Fruit fly (Drosophila melanogaster): ENCODE measurements around the gene Rev1.

The Rev1 gene

DNA sequence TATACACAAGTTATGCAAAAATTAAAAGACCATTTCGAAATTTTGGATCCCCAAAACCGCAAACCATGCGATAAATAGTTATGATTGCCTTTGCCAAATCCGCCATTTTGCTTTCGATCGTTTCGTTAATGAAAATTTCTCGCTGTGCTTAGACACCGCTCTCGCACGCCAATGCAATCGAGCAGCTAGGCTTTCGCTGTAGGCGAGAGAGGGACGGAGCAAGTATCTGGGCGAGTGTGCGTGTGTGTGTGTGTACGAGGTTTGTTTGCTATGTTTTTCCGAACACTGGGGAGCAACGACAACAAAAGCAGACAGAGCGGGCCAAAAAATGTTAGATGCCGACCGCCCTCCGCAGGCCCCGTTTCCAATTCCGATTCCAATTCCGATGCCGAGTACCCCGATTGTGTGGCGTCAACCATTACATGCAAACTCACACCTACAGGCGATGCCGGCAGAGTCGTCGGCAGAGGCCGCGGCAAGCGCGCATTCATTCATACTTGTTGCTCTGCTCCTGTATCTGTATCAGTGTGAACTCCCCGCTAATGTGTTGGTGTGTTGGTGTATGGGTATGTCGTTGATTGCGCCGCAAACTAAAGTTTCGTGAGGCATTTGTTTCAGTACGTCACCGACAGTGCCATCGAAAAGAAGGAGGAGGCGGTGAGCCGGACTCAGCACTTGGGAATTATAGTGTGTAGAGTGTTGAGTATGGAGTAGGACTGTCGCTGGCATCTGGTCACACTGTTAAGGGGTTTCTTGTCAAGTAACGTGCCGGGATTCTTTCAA is 26.2 kb upstream of the Rev1 start (continued):
- TF ChIP-seq zf30C (GFP tag; optimal IDR thresholded peaks at IDR 0.05), result peak; percentile 83
- TF ChIP-seq ase (GFP tag; IDR thresholded peaks at IDR 0.05), result peak; percentile 52; the same call in 2 of the 3 replicates
- peak; percentile 37 for TF ChIP-seq CG7839 (tag; optimal IDR thresholded peaks at IDR 0.05)
- peak; percentile 77 for TF ChIP-seq Nf-YC (tag; optimal IDR thresholded peaks at IDR 0.05)
- peak; percentile 67 for TF ChIP-seq ab (GFP tag; optimal IDR thresholded peaks at IDR 0.05)
- TF ChIP-seq Fer3 (tag; optimal IDR thresholded peaks at IDR 0.05), result peak; percentile 11
- peak; percentile 100 for TF ChIP-seq Adf1 (GFP tag; IDR thresholded peaks at IDR 0.05)
- TF ChIP-seq CG10431 (GFP tag; optimal IDR thresholded peaks at IDR 0.05), result no peak
- peak; percentile 74 for TF ChIP-seq Fer1 (GFP tag; optimal IDR thresholded peaks at IDR 0.05)
- TF ChIP-seq bcd (GFP tag; optimal IDR thresholded peaks at IDR 0.05), result peak; percentile 19
- TF ChIP-seq shn (GFP tag; optimal IDR thresholded peaks at IDR 0.05), result peak; percentile 48
- TF ChIP-seq Fer2 (tag; optimal IDR thresholded peaks at IDR 0.05), result no peak
- TF ChIP-seq CG4820 (GFP tag; optimal IDR thresholded peaks at IDR 0.05), result no peak
- no peak for TF ChIP-seq CG30020 (tag; optimal IDR thresholded peaks at IDR 0.05)
- peak; percentile 31 for TF ChIP-seq CG15269 (tag; optimal IDR thresholded peaks at IDR 0.05)
- no peak for TF ChIP-seq corto (GFP tag; optimal IDR thresholded peaks at IDR 0.05)
- TF ChIP-seq chm (GFP tag; IDR thresholded peaks at IDR 0.05), result peak; percentile 87
- TF ChIP-seq CG18599 (GFP tag; optimal IDR thresholded peaks at IDR 0.05), result peak; percentile 72
- no peak for TF ChIP-seq Six4 (GFP tag; optimal IDR thresholded peaks at IDR 0.05)
- peak in 1 of 2 experiments; percentile 50 for TF ChIP-seq Eip74EF (GFP tag; optimal IDR thresholded peaks at IDR 0.05)
- TF ChIP-seq lilli (GFP tag; optimal IDR thresholded peaks at IDR 0.05), result peak; percentile 64
- TF ChIP-seq sob (GFP tag; IDR thresholded peaks at IDR 0.05), result peak; percentile 26
- TF ChIP-seq sc (optimal IDR thresholded peaks at IDR 0.05), result no peak
- no peak for TF ChIP-seq sc (GFP tag; optimal IDR thresholded peaks at IDR 0.05)
- no peak for TF ChIP-seq gce (GFP tag; IDR thresholded peaks at IDR 0.05)
- no peak for TF ChIP-seq yki (optimal IDR thresholded peaks at IDR 0.05)
- peak; percentile 70 for TF ChIP-seq lmd (GFP tag; IDR thresholded peaks at IDR 0.05)
- peak; percentile 56 for TF ChIP-seq her (GFP tag; optimal IDR thresholded peaks at IDR 0.05)
- peak; percentile 65 for TF ChIP-seq Drgx (GFP tag; IDR thresholded peaks at IDR 0.05)
- peak; percentile 57; the same call in 1 of the 2 replicates for TF ChIP-seq CG3847 (GFP tag; IDR thresholded peaks at IDR 0.05)
- peak; percentile 15 for TF ChIP-seq CG8089 (GFP tag; optimal IDR thresholded peaks at IDR 0.05)
- TF ChIP-seq run (tag; optimal IDR thresholded peaks at IDR 0.05), result peak; percentile 36
- TF ChIP-seq CG2120 (GFP tag; optimal IDR thresholded peaks at IDR 0.05), result peak; percentile 34
- TF ChIP-seq CG7987 (GFP tag; optimal IDR thresholded peaks at IDR 0.05), result peak; percentile 12
- TF ChIP-seq CG13123 (GFP tag; optimal IDR thresholded peaks at IDR 0.05), result no peak
- TF ChIP-seq CG11723 (GFP tag; optimal IDR thresholded peaks at IDR 0.05), result no peak
- peak; percentile 33 for TF ChIP-seq Dek (tag; optimal IDR thresholded peaks at IDR 0.05)
- TF ChIP-seq sr (GFP tag; IDR thresholded peaks at IDR 0.05), result peak; percentile 6; the same call in 1 of the 3 replicates
- TF ChIP-seq TFAM (GFP tag; optimal IDR thresholded peaks at IDR 0.05), result no peak
- no peak for TF ChIP-seq Asciz (GFP tag; optimal IDR thresholded peaks at IDR 0.05)
- no peak for TF ChIP-seq CG4707 (GFP tag; optimal IDR thresholded peaks at IDR 0.05)
- peak; percentile 58 for TF ChIP-seq sisA (GFP tag; IDR thresholded peaks at IDR 0.05)
- TF ChIP-seq Elba2 (GFP tag; optimal IDR thresholded peaks at IDR 0.05), result no peak
- peak; percentile 70 for TF ChIP-seq CrebB (tag; optimal IDR thresholded peaks at IDR 0.05)
- TF ChIP-seq CG32767 (GFP tag; IDR thresholded peaks at IDR 0.05), result no peak; the same call in 1 of the 2 replicates
- TF ChIP-seq dati (GFP tag; IDR thresholded peaks at IDR 0.05), result no peak
- peak; percentile 57; the same call in 1 of the 3 replicates for TF ChIP-seq zfh1 (GFP tag; IDR thresholded peaks at IDR 0.05)
- TF ChIP-seq fd3F (GFP tag; optimal IDR thresholded peaks at IDR 0.05), result no peak
- TF ChIP-seq slp2 (GFP tag; optimal IDR thresholded peaks at IDR 0.05), result peak; percentile 61
- TF ChIP-seq CG6813 (GFP tag; optimal IDR thresholded peaks at IDR 0.05), result peak; percentile 18
